Fruit fly (Drosophila melanogaster) whole organism: Measurements from ENCODE around the gene amos.

Experiments used
- Dll ChIP-seq: fragments of >200 bp; optimal IDR thresholded peaks from 2 replicates; lab custom pipeline; 2017
- EcR ChIP-seq, 2 experiments: fragments of >200 bp; optimal IDR thresholded peaks; 2 replicates each; lab custom pipeline; 2017; ENCODE audit warnings: missing biosample characterization in 2 of 2, missing genetic modification characterization in 2 of 2, missing genetic modification reagents in 2 of 2
- pan ChIP-seq: fragments of >200 bp; optimal IDR thresholded peaks from 2 replicates; lab custom pipeline; 2017
- usp ChIP-seq: fragments of >200 bp; optimal IDR thresholded peaks from 2 replicates; lab custom pipeline; 2017; ENCODE audit warnings: missing biosample characterization, missing genetic modification characterization, mixed read lengths

DNA sequence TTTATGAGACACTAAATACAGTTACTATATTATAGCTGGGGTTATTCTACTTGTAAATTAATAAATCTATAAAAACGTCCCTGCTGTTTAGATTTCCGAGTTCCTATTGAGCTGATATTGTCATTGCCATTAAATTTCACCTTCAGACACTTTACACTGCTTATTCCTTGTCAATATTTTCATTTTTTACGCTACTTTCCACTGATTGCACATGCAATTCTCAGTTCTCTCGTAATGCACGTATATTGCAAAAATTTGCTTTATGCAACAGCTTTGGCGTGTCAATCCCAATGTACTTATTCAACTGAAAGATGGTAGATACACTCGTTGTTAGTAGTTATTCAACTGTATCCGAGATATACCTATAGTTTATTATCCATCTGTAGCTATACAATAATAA lies 35.7 kb upstream of the amos start:
- TF ChIP-seq EcR (GFP tag; optimal IDR thresholded peaks at IDR 0.05; lab: Kevin White, UChicago), result no peak
- no peak for TF ChIP-seq usp (GFP tag; lab: Kevin White, UChicago)
- no peak for TF ChIP-seq pan (lab: Kevin White, UChicago)
- TF ChIP-seq Dll (lab: Kevin White, UChicago), result no peak
